Fruit fly (Drosophila melanogaster): Measurements from ENCODE around the gene CG31917.
A peak's percentile ranks its signal among the peaks of the same experiment; 100 is the strongest.

CG31917 gene

dm6 chr2L:4996283-4996922 is 14.2 kb downstream of the CG31917 start:
- TF ChIP-seq Jra (GFP tag; optimal IDR thresholded peaks at IDR 0.05) (no peak), usp (GFP tag; optimal IDR thresholded peaks at IDR 0.05) (no peak), dl (GFP tag; optimal IDR thresholded peaks at IDR 0.05; ENCODE audit: insufficient read depth in 1 of 2, partially characterized antibody in 2 of 2) (no peak), dsf (GFP tag; optimal IDR thresholded peaks at IDR 0.05; ENCODE audit: borderline replicate concordance) (no peak), Vsx2 (GFP tag; optimal IDR thresholded peaks at IDR 0.05; ENCODE audit: partially characterized antibody) (no peak), jim (GFP tag; optimal IDR thresholded peaks at IDR 0.05) (no peak), fru (GFP tag; optimal IDR thresholded peaks at IDR 0.05) (no peak), br (GFP tag; optimal IDR thresholded peaks at IDR 0.05) (no peak), Abd-B (GFP tag; optimal IDR thresholded peaks at IDR 0.05) (no peak), psq (GFP tag; optimal IDR thresholded peaks at IDR 0.05) (no peak), dmrt93B (GFP tag; optimal IDR thresholded peaks at IDR 0.05) (no peak), Mio (GFP tag; optimal IDR thresholded peaks at IDR 0.05) (no peak), HLH106 (tag; optimal IDR thresholded peaks at IDR 0.05) (no peak), Myc (optimal IDR thresholded peaks at IDR 0.05) (no peak), Hr78 (GFP tag; optimal IDR thresholded peaks at IDR 0.05) (no peak), Hr83 (GFP tag; optimal IDR thresholded peaks at IDR 0.05; ENCODE audit: poor library complexity, severe bottlenecking) (no peak), Sp1 (GFP tag; optimal IDR thresholded peaks at IDR 0.05) (no peak)

- TF ChIP-seq Rel (GFP tag; optimal IDR thresholded peaks at IDR 0.05) (no peak), Rel (tag; optimal IDR thresholded peaks at IDR 0.05) (no peak), Myc (optimal IDR thresholded peaks at IDR 0.05) (no peak), tai (GFP tag; optimal IDR thresholded peaks at IDR 0.05) (no peak)
These were observed 14.8 kb downstream of the CG31917 start for dm6 chr2L:4995837-4996136.

dm6 chr2L:4995010-4995836 is 15.4 kb downstream of the CG31917 start:
- TF ChIP-seq N (GFP tag; optimal IDR thresholded peaks at IDR 0.05) (no peak), woc (GFP tag; optimal IDR thresholded peaks at IDR 0.05) (no peak), dmrt93B (GFP tag; optimal IDR thresholded peaks at IDR 0.05) (no peak), rgr (GFP tag; optimal IDR thresholded peaks at IDR 0.05) (no peak), Hr83 (GFP tag; optimal IDR thresholded peaks at IDR 0.05; ENCODE audit: poor library complexity, severe bottlenecking) (no peak), br (GFP tag; optimal IDR thresholded peaks at IDR 0.05) (no peak), sv (GFP tag; optimal IDR thresholded peaks at IDR 0.05) (no peak), GATAd (GFP tag; optimal IDR thresholded peaks at IDR 0.05) (no peak), Myc (optimal IDR thresholded peaks at IDR 0.05) (no peak), lola (GFP tag; optimal IDR thresholded peaks at IDR 0.05) (no peak)

dm6 chr2L:4982098-4982646 is 28.5 kb downstream of the CG31917 start:
- TF ChIP-seq Hr83 (GFP tag; optimal IDR thresholded peaks at IDR 0.05; ENCODE audit: poor library complexity, severe bottlenecking) (peak; percentile 3), jim (GFP tag; optimal IDR thresholded peaks at IDR 0.05) (peak; percentile 80), sage (GFP tag; optimal IDR thresholded peaks at IDR 0.05) (no peak)

- TF ChIP-seq HLH106 (tag; optimal IDR thresholded peaks at IDR 0.05): peak; percentile 99
- TF ChIP-seq fru (GFP tag; optimal IDR thresholded peaks at IDR 0.05): peak; percentile 98
- TF ChIP-seq Mio (GFP tag; optimal IDR thresholded peaks at IDR 0.05): peak; percentile 92
- no peak for TF ChIP-seq usp (GFP tag; optimal IDR thresholded peaks at IDR 0.05)
- no peak for TF ChIP-seq Dfd (GFP tag; optimal IDR thresholded peaks at IDR 0.05)
- peak; percentile 95 for TF ChIP-seq brk (GFP tag; optimal IDR thresholded peaks at IDR 0.05)
- peak; percentile 98 for TF ChIP-seq h (GFP tag; optimal IDR thresholded peaks at IDR 0.05)
- no peak for TF ChIP-seq Hr78 (GFP tag; optimal IDR thresholded peaks at IDR 0.05)
- peak; percentile 98 for TF ChIP-seq woc (GFP tag; optimal IDR thresholded peaks at IDR 0.05)
- TF ChIP-seq CG32264 (GFP tag; optimal IDR thresholded peaks at IDR 0.05): peak; percentile 93
- TF ChIP-seq sv (GFP tag; optimal IDR thresholded peaks at IDR 0.05): peak; percentile 99
- TF ChIP-seq OdsH (GFP tag; optimal IDR thresholded peaks at IDR 0.05): peak; percentile 97
- TF ChIP-seq ey (GFP tag; optimal IDR thresholded peaks at IDR 0.05): peak; percentile 97
- peak; percentile 97 for TF ChIP-seq Jra (GFP tag; optimal IDR thresholded peaks at IDR 0.05)
- peak; percentile 95 for TF ChIP-seq dsf (GFP tag; optimal IDR thresholded peaks at IDR 0.05; ENCODE audit: borderline replicate concordance)
- peak; percentile 98 for TF ChIP-seq CG9705 (GFP tag; optimal IDR thresholded peaks at IDR 0.05)
- no peak for TF ChIP-seq dl (GFP tag; optimal IDR thresholded peaks at IDR 0.05; ENCODE audit: insufficient read depth in 1 of 2, partially characterized antibody in 2 of 2)
- TF ChIP-seq psq (GFP tag; optimal IDR thresholded peaks at IDR 0.05): peak; percentile 97
- TF ChIP-seq GATAd (GFP tag; optimal IDR thresholded peaks at IDR 0.05): peak; percentile 94
- peak; percentile 93 for TF ChIP-seq jim (GFP tag; optimal IDR thresholded peaks at IDR 0.05)
- peak; percentile 97 for TF ChIP-seq Hr83 (GFP tag; optimal IDR thresholded peaks at IDR 0.05; ENCODE audit: poor library complexity, severe bottlenecking)
- TF ChIP-seq Rel (GFP tag; optimal IDR thresholded peaks at IDR 0.05): peak; percentile 89
- TF ChIP-seq Rel (tag; optimal IDR thresholded peaks at IDR 0.05): peak; percentile 87
- peak; percentile 62 for TF ChIP-seq Myc (optimal IDR thresholded peaks at IDR 0.05)
- no peak for TF ChIP-seq pan (optimal IDR thresholded peaks at IDR 0.05)
- TF ChIP-seq dmrt93B (GFP tag; optimal IDR thresholded peaks at IDR 0.05): peak; percentile 99
- peak; percentile 91 to 99 for TF ChIP-seq foxo (GFP tag; optimal IDR thresholded peaks at IDR 0.05)
- TF ChIP-seq Sp1 (GFP tag; optimal IDR thresholded peaks at IDR 0.05): peak; percentile 97
These were observed 29.2 kb downstream of the CG31917 start, which contains the start of the genes CG8892 and CG34126 for dm6 chr2L:4981278-4981966. TSS of gene CG8892 (minus strand) at chr2L:4981592. TSS of gene CG34126 (plus strand) at chr2L:4981614.

All from whole organism, wandering third instar larva.